Fruit fly (Drosophila melanogaster) whole organism, embryonic: ENCODE measurements around the gene edin.

ENCODE experiments used
- CG1024 ChIP-seq: fragments of 200-800 bp; sonication (Bioruptor generic); IDR thresholded peaks from 2 replicates; pipeline ENCODE4 v1.3.6; 2022; ENCODE audit warnings: missing biosample characterization, missing genetic modification characterization
- CG11723 ChIP-seq: fragments of 200-800 bp; sonication (Bioruptor generic); optimal IDR thresholded peaks from 2 replicates; lab custom pipeline; 2017; ENCODE audit warnings: missing biosample characterization, mild to moderate bottlenecking, missing genetic modification characterization
- CG12219 ChIP-seq: fragments of 200-800 bp; sonication (Bioruptor generic); optimal IDR thresholded peaks from 3 replicates; lab custom pipeline; 2018; ENCODE audit warnings: missing biosample characterization, mild to moderate bottlenecking, missing genetic modification characterization
- CG13296 ChIP-seq: fragments of 200-800 bp; sonication (Bioruptor generic); optimal IDR thresholded peaks from 3 replicates; lab custom pipeline; 2018; ENCODE audit warnings: missing biosample characterization, mild to moderate bottlenecking, missing genetic modification characterization
- CG13894 ChIP-seq: fragments of 200-800 bp; sonication (Bioruptor generic); optimal IDR thresholded peaks from 3 replicates; lab custom pipeline; 2018; ENCODE audit warnings: missing biosample characterization, mild to moderate bottlenecking, missing genetic modification characterization, moderate library complexity
- CG30020 ChIP-seq: fragments of 200-800 bp; optimal IDR thresholded peaks from 2 replicates; lab custom pipeline; 2019; ENCODE audit warnings: missing biosample characterization, mild to moderate bottlenecking, missing genetic modification characterization, moderate library complexity
- CG30403 ChIP-seq: fragments of 200-800 bp; sonication (Bioruptor generic); optimal IDR thresholded peaks from 3 replicates; lab custom pipeline; 2016; ENCODE audit warnings: missing biosample characterization, missing genetic modification characterization
- CG31388 ChIP-seq: fragments of 200-800 bp; sonication (Bioruptor generic); optimal IDR thresholded peaks from 2 replicates; lab custom pipeline; 2016; ENCODE audit warnings: missing biosample characterization, missing genetic modification characterization
- CG33213 ChIP-seq: fragments of 200-800 bp; sonication (Bioruptor generic); optimal IDR thresholded peaks from 3 replicates; lab custom pipeline; 2016; ENCODE audit warnings: missing biosample characterization, missing genetic modification characterization
- CG33557 ChIP-seq: fragments of 200-800 bp; sonication (Bioruptor generic); optimal IDR thresholded peaks from 2 replicates; lab custom pipeline; 2019; ENCODE audit warnings: missing biosample characterization, mild to moderate bottlenecking, missing genetic modification characterization, moderate library complexity
- CG3838 ChIP-seq: fragments of 200-800 bp; sonication (Bioruptor generic); optimal IDR thresholded peaks from 3 replicates; lab custom pipeline; 2016; ENCODE audit warnings: missing biosample characterization, missing genetic modification characterization
- CG4854 ChIP-seq: fragments of 200-800 bp; sonication (Bioruptor generic); optimal IDR thresholded peaks from 2 replicates; lab custom pipeline; 2016; ENCODE audit warnings: missing biosample characterization, missing genetic modification characterization, inconsistent platforms
- CG5953 ChIP-seq: fragments of 200-800 bp; sonication (Bioruptor generic); IDR thresholded peaks from 2 replicates; pipeline ENCODE4 v1.3.6; 2022; ENCODE audit warnings: missing biosample characterization, missing genetic modification characterization
- CG6683 ChIP-seq: fragments of 200-800 bp; sonication (Bioruptor generic); optimal IDR thresholded peaks from 2 replicates; lab custom pipeline; 2017; ENCODE audit warnings: missing biosample characterization, mild to moderate bottlenecking, missing genetic modification characterization, missing genetic modification reagents
- CG6791 ChIP-seq: fragments of 200-800 bp; sonication (Bioruptor generic); IDR thresholded peaks from 3 replicates; pipeline ENCODE4 v1.3.6; 2022; ENCODE audit warnings: missing biosample characterization, missing genetic modification characterization; ENCODE audit not compliant: partially characterized antibody
- CG7357 ChIP-seq: fragments of 200-800 bp; sonication (Bioruptor generic); IDR thresholded peaks from 3 replicates; pipeline ENCODE4 v1.3.6; 2022; ENCODE audit warnings: missing biosample characterization, missing genetic modification characterization
- CG7928 ChIP-seq: fragments of 200-800 bp; sonication (Bioruptor generic); optimal IDR thresholded peaks from 2 replicates; lab custom pipeline; 2017; ENCODE audit warnings: missing biosample characterization, mild to moderate bottlenecking, missing genetic modification characterization
- CG8924 ChIP-seq: fragments of 200-800 bp; optimal IDR thresholded peaks from 3 replicates; lab custom pipeline; 2019; ENCODE audit warnings: missing biosample characterization, mild to moderate bottlenecking, missing genetic modification characterization, moderate library complexity
- CG9876 ChIP-seq: fragments of 200-800 bp; sonication (Bioruptor generic); optimal IDR thresholded peaks from 2 replicates; lab custom pipeline; 2016; ENCODE audit warnings: missing biosample characterization, missing genetic modification characterization
- D19B ChIP-seq: fragments of 200-800 bp; sonication (Bioruptor generic); optimal IDR thresholded peaks from 2 replicates; lab custom pipeline; 2017; ENCODE audit warnings: missing biosample characterization, mild to moderate bottlenecking, missing genetic modification characterization
- Dll ChIP-seq: fragments of 200-800 bp; sonication (Bioruptor generic); IDR thresholded peaks from 4 replicates; pipeline ENCODE4 v1.3.6; 2022; ENCODE audit warnings: missing biosample characterization, missing genetic modification characterization; ENCODE audit not compliant: partially characterized antibody
- E2f2 ChIP-seq: fragments of 200-800 bp; sonication (Bioruptor generic); IDR thresholded peaks from 2 replicates; pipeline ENCODE4 v1.3.6; 2022; ENCODE audit warnings: missing biosample characterization, missing genetic modification characterization
- Ets65A ChIP-seq: fragments of 200-800 bp; sonication (Bioruptor generic); peaks from one replicate; lab custom pipeline; 2016; ENCODE audit warnings: missing biosample characterization, missing genetic modification characterization
- Fer1 ChIP-seq: fragments of 200-800 bp; sonication (Bioruptor generic); optimal IDR thresholded peaks from 2 replicates; lab custom pipeline; 2017; ENCODE audit warnings: missing biosample characterization, mild to moderate bottlenecking, missing genetic modification characterization
- HHEX ChIP-seq: fragments of 200-800 bp; sonication (Bioruptor generic); optimal IDR thresholded peaks from 3 replicates; lab custom pipeline; 2017; ENCODE audit warnings: missing biosample characterization, mild to moderate bottlenecking, missing genetic modification characterization, missing genetic modification reagents
- Hey ChIP-seq: fragments of 200-800 bp; sonication (Bioruptor generic); optimal IDR thresholded peaks from 3 replicates; lab custom pipeline; 2018; ENCODE audit warnings: missing biosample characterization, mild to moderate bottlenecking, missing genetic modification characterization
- Lpt ChIP-seq: fragments of >200 bp; optimal IDR thresholded peaks from 2 replicates; lab custom pipeline; 2018; ENCODE audit warnings: missing biosample characterization, missing genetic modification characterization
- NC2β ChIP-seq: fragments of 200-800 bp; sonication (Bioruptor generic); optimal IDR thresholded peaks from 2 replicates; lab custom pipeline; 2016; ENCODE audit warnings: missing biosample characterization, missing genetic modification characterization
- Optix ChIP-seq: fragments of 200-800 bp; sonication (Bioruptor generic); IDR thresholded peaks from 3 replicates; pipeline ENCODE4 v1.3.6; 2022; ENCODE audit warnings: missing biosample characterization, missing genetic modification characterization
- Pdp1 ChIP-seq, 2 experiments: fragments of 200-800 bp; sonication (Bioruptor generic); optimal IDR thresholded peaks; 3 replicates each; lab custom pipeline; 2016; ENCODE audit warnings: missing biosample characterization in 2 of 2, missing genetic modification characterization in 2 of 2, mild to moderate bottlenecking in 1 of 2, moderate library complexity in 1 of 2
- Six4 ChIP-seq: fragments of 200-800 bp; sonication (Bioruptor generic); optimal IDR thresholded peaks from 2 replicates; lab custom pipeline; 2016; ENCODE audit warnings: missing biosample characterization, missing genetic modification characterization
- Sox100B ChIP-seq: fragments of 200-800 bp; sonication (Bioruptor generic); optimal IDR thresholded peaks from 3 replicates; lab custom pipeline; 2018; ENCODE audit warnings: missing biosample characterization, mild to moderate bottlenecking, missing genetic modification characterization
- Spps ChIP-seq: fragments of 200-800 bp; sonication (Bioruptor generic); optimal IDR thresholded peaks from 2 replicates; lab custom pipeline; 2018; ENCODE audit warnings: missing biosample characterization, mild to moderate bottlenecking, missing genetic modification characterization
- ab ChIP-seq: fragments of 200-800 bp; sonication (Bioruptor generic); optimal IDR thresholded peaks from 2 replicates; lab custom pipeline; 2016; ENCODE audit warnings: missing biosample characterization, missing genetic modification characterization
- ci ChIP-seq: fragments of 200-800 bp; sonication (Bioruptor generic); IDR thresholded peaks from 3 replicates; pipeline ENCODE4 v1.3.6; 2022; ENCODE audit warnings: missing biosample characterization, missing genetic modification characterization
- corto ChIP-seq: fragments of 200-800 bp; sonication (Bioruptor generic); optimal IDR thresholded peaks from 2 replicates; lab custom pipeline; 2016; ENCODE audit warnings: missing biosample characterization, mild to moderate bottlenecking, missing genetic modification characterization, moderate library complexity
- crol ChIP-seq: fragments of 200-800 bp; sonication (Bioruptor generic); IDR thresholded peaks from 2 replicates; pipeline ENCODE4 v1.3.6; 2022; ENCODE audit warnings: missing biosample characterization, missing genetic modification characterization
- emc ChIP-seq: fragments of 200-800 bp; sonication (Bioruptor generic); optimal IDR thresholded peaks from 2 replicates; lab custom pipeline; 2016; ENCODE audit warnings: missing biosample characterization, missing genetic modification characterization
- esg ChIP-seq: fragments of 200-800 bp; sonication (Bioruptor generic); conservative IDR thresholded peaks from 2 replicates; pipeline ENCODE4 v1.3.6; 2022; ENCODE audit warnings: missing biosample characterization, missing genetic modification characterization
- exex ChIP-seq: fragments of 200-800 bp; sonication (Bioruptor generic); optimal IDR thresholded peaks from 4 replicates; lab custom pipeline; 2018; ENCODE audit warnings: missing biosample characterization, mild to moderate bottlenecking, missing genetic modification characterization, moderate library complexity
- fd102C ChIP-seq: fragments of 200-800 bp; sonication (Bioruptor generic); optimal IDR thresholded peaks from 2 replicates; lab custom pipeline; 2018; ENCODE audit warnings: missing biosample characterization, mild to moderate bottlenecking, missing genetic modification characterization, moderate library complexity
- fd64A ChIP-seq: fragments of 200-800 bp; sonication (Bioruptor generic); optimal IDR thresholded peaks from 3 replicates; lab custom pipeline; 2018; ENCODE audit warnings: missing biosample characterization, mild to moderate bottlenecking, missing genetic modification characterization
- gcm2 ChIP-seq: fragments of 200-800 bp; sonication (Bioruptor generic); optimal IDR thresholded peaks from 2 replicates; lab custom pipeline; 2016; ENCODE audit warnings: missing biosample characterization, missing genetic modification characterization
- gt ChIP-seq: fragments of 200-800 bp; sonication (Bioruptor generic); IDR thresholded peaks from 2 replicates; pipeline ENCODE4 v1.3.6; 2022; ENCODE audit warnings: missing biosample characterization, missing genetic modification characterization
- lbe ChIP-seq: fragments of 200-800 bp; sonication (Bioruptor generic); optimal IDR thresholded peaks from 2 replicates; lab custom pipeline; 2016; ENCODE audit warnings: missing biosample characterization, mild to moderate bottlenecking, missing genetic modification characterization
- luna ChIP-seq: fragments of 200-800 bp; sonication (Bioruptor generic); optimal IDR thresholded peaks from 2 replicates; lab custom pipeline; 2016; ENCODE audit warnings: missing biosample characterization, missing genetic modification characterization
- pho ChIP-seq: fragments of 200-800 bp; sonication (Bioruptor generic); optimal IDR thresholded peaks from 2 replicates; lab custom pipeline; 2016; ENCODE audit warnings: missing biosample characterization, missing genetic modification characterization
- slbo ChIP-seq: fragments of 200-800 bp; sonication (Bioruptor generic); IDR thresholded peaks from 2 replicates; pipeline ENCODE4 v1.3.6; 2022; ENCODE audit warnings: missing biosample characterization, missing genetic modification characterization
- tap ChIP-seq: fragments of 200-800 bp; optimal IDR thresholded peaks from 3 replicates; lab custom pipeline; 2019; ENCODE audit warnings: missing biosample characterization, mild to moderate bottlenecking, missing genetic modification characterization, moderate library complexity
- usp ChIP-seq: fragments of >200 bp; optimal IDR thresholded peaks from 2 replicates; lab custom pipeline; 2017; ENCODE audit warnings: missing biosample characterization, missing genetic modification characterization
- zen2 ChIP-seq: fragments of 200-800 bp; sonication (Bioruptor generic); IDR thresholded peaks from 3 replicates; pipeline ENCODE4 v1.3.6; 2022; ENCODE audit warnings: missing biosample characterization, missing genetic modification characterization; ENCODE audit not compliant: partially characterized antibody

The edin gene

DNA sequence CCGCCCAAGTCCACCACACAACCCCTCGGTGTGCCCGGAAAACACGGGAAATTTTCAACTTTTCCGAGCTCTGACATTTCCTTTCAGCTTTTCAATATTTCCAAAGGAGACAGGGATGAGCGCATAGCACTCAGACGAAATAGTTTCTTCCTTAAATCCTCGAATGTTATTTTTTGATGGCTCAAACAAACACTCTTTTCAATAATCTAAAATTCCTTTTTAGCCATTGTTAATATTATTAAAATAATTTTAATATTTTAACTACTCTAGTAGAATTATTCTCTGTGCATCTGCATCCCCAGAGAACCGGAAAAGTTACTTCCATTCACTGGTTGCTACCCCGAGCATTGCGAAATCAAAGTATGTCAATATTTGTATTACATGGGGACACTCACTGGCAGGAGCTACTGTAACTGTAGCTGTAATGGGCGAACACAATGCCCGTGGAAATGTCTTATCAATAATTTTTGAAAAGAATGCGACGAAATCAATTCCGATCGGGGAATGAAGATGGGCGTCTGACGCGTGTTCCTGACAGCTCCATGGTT is 36.9 kb upstream of the edin start (continued):
- TF ChIP-seq CG1024 (GFP tag; lab: Robert Waterston, UW) (no peak), corto (GFP tag; lab: Kevin White, UChicago) (no peak), Sox100B (GFP tag; lab: Kevin White, UChicago) (peak; percentile 26), CG6683 (GFP tag; lab: Kevin White, UChicago) (no peak), E2f2 (GFP tag; lab: Robert Waterston, UW) (no peak), pho (GFP tag; lab: Kevin White, UChicago) (no peak), CG31388 (no peak), emc (GFP tag; lab: Kevin White, UChicago) (no peak), Fer1 (GFP tag; lab: Kevin White, UChicago) (peak; percentile 26), usp (GFP tag; lab: Kevin White, UChicago) (no peak), CG8924 (tag; lab: Kevin White, UChicago) (peak; percentile 28), CG6791 (no peak), CG30403 (GFP tag; lab: Kevin White, UChicago) (no peak), CG33557 (peak; percentile 9), ab (GFP tag; lab: Kevin White, UChicago) (no peak), esg (GFP tag; lab: Robert Waterston, UW) (0 out of 2 replicates have a peak, but pooled peaks have one; percentile 7), exex (no peak), zen2 (no peak), CG3838 (GFP tag; lab: Kevin White, UChicago) (no peak), CG30020 (tag; lab: Kevin White, UChicago) (no peak), CG9876 (GFP tag; lab: Kevin White, UChicago) (no peak), D19B (GFP tag; lab: Kevin White, UChicago) (no peak), gt (GFP tag; lab: Robert Waterston, UW) (no peak), ci (0 out of 3 replicates have a peak, but pooled peaks have one; percentile 36), Ets65A (GFP tag; lab: Kevin White, UChicago) (peak; percentile 25), luna (no peak), HHEX (GFP tag; lab: Kevin White, UChicago) (peak; percentile 37), CG33213 (GFP tag; lab: Kevin White, UChicago) (no peak), gcm2 (GFP tag; lab: Kevin White, UChicago) (no peak), CG4854 (GFP tag; lab: Kevin White, UChicago) (no peak), CG13894 (tag; lab: Kevin White, UChicago) (no peak), Hey (tag; lab: Kevin White, UChicago) (no peak), lbe (GFP tag; lab: Kevin White, UChicago) (no peak), slbo (GFP tag; lab: Robert Waterston, UW) (no peak), Pdp1 (GFP tag; optimal IDR thresholded peaks at IDR 0.05; lab: Kevin White, UChicago) (no peak), Lpt (GFP tag; lab: Kevin White, UChicago) (no peak), Six4 (GFP tag; lab: Kevin White, UChicago) (no peak), fd64A (GFP tag; lab: Kevin White, UChicago) (no peak), CG7357 (GFP tag; lab: Robert Waterston, UW) (no peak), Spps (no peak), CG12219 (GFP tag; lab: Kevin White, UChicago) (no peak), CG11723 (GFP tag; lab: Kevin White, UChicago) (no peak), CG13296 (GFP tag; lab: Kevin White, UChicago) (no peak), crol (no peak), CG7928 (GFP tag; lab: Kevin White, UChicago) (no peak), CG5953 (GFP tag; lab: Robert Waterston, UW) (0 out of 2 replicates have a peak, but pooled peaks have one; percentile 24), fd102C (no peak), tap (peak; percentile 13), NC2β (GFP tag; lab: Kevin White, UChicago) (no peak), Optix (GFP tag; lab: Robert Waterston, UW) (no peak), Dll (GFP tag; lab: Robert Waterston, UW) (no peak)
